Worm (Caenorhabditis elegans): ENCODE results near the gene T03E6.8.

DNA sequence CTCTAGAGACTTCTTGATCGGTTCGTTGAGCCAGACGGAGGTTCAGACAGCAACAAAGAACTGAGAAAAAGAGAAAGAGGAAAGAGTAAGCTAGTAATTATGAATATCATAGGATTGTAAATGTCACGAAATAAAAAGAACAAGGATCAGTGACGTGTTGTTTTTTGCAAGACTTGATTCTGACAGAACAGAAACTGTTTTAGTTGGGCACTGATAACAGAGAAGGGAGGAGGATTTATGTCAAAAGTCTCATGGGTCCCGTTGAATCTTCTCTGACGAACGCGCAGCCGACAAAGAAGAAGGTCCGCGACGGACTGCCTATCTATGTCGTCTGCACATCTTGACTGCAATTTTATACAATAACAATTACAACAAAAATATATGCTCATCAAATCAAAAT lies 2.4 kb downstream of the T03E6.8 start, which contains the start of gene T03E6.9:
- TF ChIP-seq him-1 (tag; optimal IDR thresholded peaks at IDR 0.05) = no peak
- no peak for TF ChIP-seq W03F9.2 (tag; optimal IDR thresholded peaks at IDR 0.05)
- TF ChIP-seq dao-5 (tag; optimal IDR thresholded peaks at IDR 0.05) = no peak
